Worm (Caenorhabditis elegans) whole organism, early embryonic: ENCODE measurements around the gene C53B7.2.

Source experiments
- B0310.2 ChIP-seq: sonication (generic microtip); optimal IDR thresholded peaks from 2 replicates; lab custom pipeline; 2016; ENCODE audit warnings: mild to moderate bottlenecking, missing genetic modification characterization, missing compliant biosample characterization
- F13C5.2 ChIP-seq: sonication (generic microtip); optimal IDR thresholded peaks from 2 replicates; lab custom pipeline; 2017; ENCODE audit warnings: mild to moderate bottlenecking, missing genetic modification characterization, inconsistent platforms, missing compliant biosample characterization
- aly-1 ChIP-seq: sonication (generic microtip); optimal IDR thresholded peaks from 2 replicates; lab custom pipeline; 2016; ENCODE audit warnings: missing genetic modification characterization, missing compliant biosample characterization
- ama-1 ChIP-seq: fragments of 150-350 bp; optimal IDR thresholded peaks from 2 replicates; lab custom pipeline; 2014
- ceh-36 ChIP-seq: sonication (generic microtip); optimal IDR thresholded peaks from 2 replicates; lab custom pipeline; 2016; ENCODE audit warnings: missing genetic modification characterization, inconsistent platforms, missing compliant biosample characterization
- ets-7 ChIP-seq: sonication (generic microtip); optimal IDR thresholded peaks from 2 replicates; lab custom pipeline; 2016; ENCODE audit warnings: missing genotype, missing genetic modification characterization, missing compliant biosample characterization
- flt-1 ChIP-seq: fragments of 200-800 bp; sonication (Bioruptor generic); IDR thresholded peaks from 2 replicates; pipeline ENCODE4 v1.3.6; 2022; ENCODE audit warnings: missing genetic modification characterization, missing compliant biosample characterization
- hmg-4 ChIP-seq: fragments of 200-800 bp; sonication (Bioruptor generic); optimal IDR thresholded peaks from 2 replicates; lab custom pipeline; 2018; ENCODE audit warnings: mild to moderate bottlenecking, missing genetic modification characterization, missing compliant biosample characterization
- hnd-1 ChIP-seq: sonication (generic microtip); optimal IDR thresholded peaks from 2 replicates; lab custom pipeline; 2016; ENCODE audit warnings: missing genetic modification characterization, missing compliant biosample characterization
- scrt-1 ChIP-seq: fragments of 200-800 bp; sonication (Bioruptor generic); IDR thresholded peaks from 2 replicates; pipeline ENCODE4 v1.3.6; 2022; ENCODE audit warnings: missing genetic modification characterization, missing compliant biosample characterization
- sea-1 ChIP-seq: fragments of 200-800 bp; sonication (Bioruptor generic); conservative IDR thresholded peaks from 2 replicates; pipeline ENCODE4 v1.3.6; 2022; ENCODE audit warnings: missing genetic modification characterization, missing compliant biosample characterization
- tbx-11 ChIP-seq: fragments of 200-800 bp; sonication (Bioruptor generic); IDR thresholded peaks from 2 replicates; pipeline ENCODE4 v1.3.6; 2022; ENCODE audit warnings: missing genetic modification characterization, missing compliant biosample characterization
- tbx-37 ChIP-seq: fragments of 200-800 bp; sonication (Bioruptor generic); conservative IDR thresholded peaks from 2 replicates; pipeline ENCODE4 v1.3.6; 2022; ENCODE audit warnings: missing genetic modification reagents, missing genetic modification characterization, missing compliant biosample characterization
- tra-4 ChIP-seq: sonication (generic microtip); optimal IDR thresholded peaks from 2 replicates; lab custom pipeline; 2017; ENCODE audit warnings: missing genetic modification characterization, missing compliant biosample characterization

ce11 chrX:6804405-6804804, 41.6 kb upstream of the C53B7.2 start:
- no peak for TF ChIP-seq B0310.2
- no peak for TF ChIP-seq hmg-4
- no peak for TF ChIP-seq hnd-1 (tag; lab: Kevin White, UChicago)
- no peak for TF ChIP-seq tbx-37
- no peak for TF ChIP-seq F13C5.2 (tag; lab: Kevin White, UChicago)
- TF ChIP-seq flt-1 (GFP tag; lab: Robert Waterston, UW): no peak
- no peak for TF ChIP-seq ceh-36
- TF ChIP-seq ama-1 (lab: Kevin White, UChicago): no peak
- no peak for TF ChIP-seq sea-1 (GFP tag; lab: Robert Waterston, UW)
- no peak for TF ChIP-seq tra-4 (tag; lab: Kevin White, UChicago)
- no peak for TF ChIP-seq ets-7
- TF ChIP-seq tbx-11 (GFP tag; lab: Robert Waterston, UW): no peak
- TF ChIP-seq scrt-1 (GFP tag; lab: Robert Waterston, UW): no peak
- TF ChIP-seq aly-1: no peak
